Worm (Caenorhabditis elegans) whole organism, L2 larva: ENCODE data around the gene C15H11.13.

Source experiments
- C34F6.9 ChIP-seq: fragments of 150-350 bp; optimal IDR thresholded peaks from 2 replicates; lab custom pipeline; 2014; ENCODE audit warnings: missing biosample characterization, missing genetic modification characterization
- F13H6.1 ChIP-seq: sonication (generic microtip); optimal IDR thresholded peaks from 2 replicates; lab custom pipeline; 2016; ENCODE audit warnings: missing genetic modification characterization, missing compliant biosample characterization
- alr-1 ChIP-seq: fragments of 150-350 bp; optimal IDR thresholded peaks from 2 replicates; lab custom pipeline; 2014; ENCODE audit warnings: missing biosample characterization, missing genetic modification characterization
- ama-1 ChIP-seq: fragments of 150-350 bp; optimal IDR thresholded peaks from 2 replicates; lab custom pipeline; 2018; ENCODE audit warnings: inconsistent platforms
- blmp-1 ChIP-seq: sonication (generic microtip); optimal IDR thresholded peaks from 2 replicates; lab custom pipeline; 2017; ENCODE audit warnings: missing genetic modification characterization, mild to moderate bottlenecking, missing compliant biosample characterization, antibody characterized with exemption, moderate library complexity; ENCODE audit not compliant: insufficient read depth
- ceh-16 ChIP-seq: fragments of 150-350 bp; optimal IDR thresholded peaks from 2 replicates; lab custom pipeline; 2014; ENCODE audit warnings: missing biosample characterization, missing genetic modification characterization
- ceh-82 ChIP-seq: fragments of 150-350 bp; optimal IDR thresholded peaks from 2 replicates; lab custom pipeline; 2014; ENCODE audit warnings: missing biosample characterization, missing genetic modification characterization
- crh-2 ChIP-seq: sonication (generic microtip); optimal IDR thresholded peaks from 2 replicates; lab custom pipeline; 2017; ENCODE audit warnings: missing biosample characterization, missing genetic modification characterization
- dmd-4 ChIP-seq: sonication (generic microtip); optimal IDR thresholded peaks from 2 replicates; lab custom pipeline; 2017; ENCODE audit warnings: missing biosample characterization, missing genetic modification characterization
- elt-3 ChIP-seq: sonication (generic microtip); optimal IDR thresholded peaks from 2 replicates; lab custom pipeline; 2017; ENCODE audit warnings: missing biosample characterization, missing genetic modification characterization
- fos-1 ChIP-seq: fragments of 150-350 bp; optimal IDR thresholded peaks from 2 replicates; lab custom pipeline; 2014; ENCODE audit warnings: missing biosample characterization, missing genetic modification characterization
- gmeb-1 ChIP-seq: fragments of 150-350 bp; optimal IDR thresholded peaks from 2 replicates; lab custom pipeline; 2014; ENCODE audit warnings: missing biosample characterization, missing genetic modification characterization
- lin-11 ChIP-seq: fragments of 150-350 bp; sonication (generic microtip); optimal IDR thresholded peaks from 2 replicates; lab custom pipeline; 2014; ENCODE audit warnings: missing biosample characterization, missing genetic modification characterization, inconsistent platforms, mixed read lengths
- lin-13 ChIP-seq: fragments of 150-350 bp; optimal IDR thresholded peaks from 2 replicates; lab custom pipeline; 2014; ENCODE audit warnings: missing biosample characterization, missing genetic modification reagents, missing genetic modification characterization
- lsy-2 ChIP-seq, 2 experiments: fragments of 150-350 bp in 1 of 2; sonication (generic microtip) in 1 of 2; optimal IDR thresholded peaks; 2 replicates each; lab custom pipeline; 2014 to 2017; ENCODE audit warnings: missing biosample characterization in 2 of 2, missing genetic modification characterization in 2 of 2
- mab-5 ChIP-seq: fragments of 150-350 bp; optimal IDR thresholded peaks from 2 replicates; lab custom pipeline; 2014; ENCODE audit warnings: missing biosample characterization, missing genetic modification characterization
- mbf-1 ChIP-seq: sonication (generic microtip); optimal IDR thresholded peaks from 2 replicates; lab custom pipeline; 2017; ENCODE audit warnings: missing biosample characterization, missing genetic modification characterization
- mdl-1 ChIP-seq, 2 experiments: fragments of 150-350 bp in 1 of 2; sonication (generic microtip) in 1 of 2; optimal IDR thresholded peaks; 2 replicates each; lab custom pipeline; 2017; ENCODE audit warnings: missing biosample characterization in 2 of 2, missing genetic modification characterization in 2 of 2
- nhr-10 ChIP-seq: sonication (generic microtip); optimal IDR thresholded peaks from 2 replicates; lab custom pipeline; 2017; ENCODE audit warnings: missing biosample characterization, missing genetic modification characterization
- nhr-129 ChIP-seq: fragments of 150-350 bp; optimal IDR thresholded peaks from 2 replicates; lab custom pipeline; 2014; ENCODE audit warnings: missing biosample characterization, missing genetic modification characterization
- nhr-21 ChIP-seq: fragments of 150-350 bp; optimal IDR thresholded peaks from 2 replicates; lab custom pipeline; 2014; ENCODE audit warnings: missing biosample characterization, missing genetic modification characterization
- nhr-23 ChIP-seq: fragments of 150-350 bp; optimal IDR thresholded peaks from 2 replicates; lab custom pipeline; 2014; ENCODE audit warnings: missing biosample characterization, missing genetic modification reagents, missing genetic modification characterization
- nhr-25 ChIP-seq: fragments of 150-350 bp; sonication (generic microtip); optimal IDR thresholded peaks from 3 replicates; lab custom pipeline; 2014; ENCODE audit warnings: missing biosample characterization, missing genetic modification characterization
- nhr-6 ChIP-seq: fragments of 150-350 bp; optimal IDR thresholded peaks from 2 replicates; lab custom pipeline; 2014; ENCODE audit warnings: missing biosample characterization, missing genetic modification characterization
- nhr-77 ChIP-seq: fragments of 150-350 bp; optimal IDR thresholded peaks from 2 replicates; lab custom pipeline; 2014; ENCODE audit warnings: missing biosample characterization, missing genetic modification characterization
- peb-1 ChIP-seq: fragments of 150-350 bp; optimal IDR thresholded peaks from 2 replicates; lab custom pipeline; 2014; ENCODE audit warnings: missing biosample characterization, missing genetic modification characterization
- sem-4 ChIP-seq: fragments of 150-350 bp; optimal IDR thresholded peaks from 2 replicates; lab custom pipeline; 2014; ENCODE audit warnings: missing biosample characterization, missing genetic modification reagents, missing genetic modification characterization
- skn-1 ChIP-seq: sonication (generic microtip); optimal IDR thresholded peaks from 2 replicates; lab custom pipeline; 2017; ENCODE audit warnings: missing biosample characterization, missing genetic modification characterization
- sma-3 ChIP-seq: sonication (generic microtip); optimal IDR thresholded peaks from 2 replicates; lab custom pipeline; 2016; ENCODE audit warnings: missing genetic modification reagents, missing genetic modification characterization, missing compliant biosample characterization
- sma-9 ChIP-seq, 2 experiments: fragments of 150-350 bp in 1 of 2; sonication (generic microtip) in 1 of 2; optimal IDR thresholded peaks; 2 replicates each; lab custom pipeline; 2014 to 2016; ENCODE audit warnings: missing genetic modification characterization in 2 of 2, mild to moderate bottlenecking in 1 of 2, missing biosample characterization in 1 of 2, missing compliant biosample characterization in 1 of 2, missing genetic modification reagents in 1 of 2, moderate library complexity in 1 of 2
- snpc-4 ChIP-seq: fragments of 150-350 bp; optimal IDR thresholded peaks from 2 replicates; lab custom pipeline; 2014; ENCODE audit warnings: missing biosample characterization, missing genetic modification characterization
- unc-55 ChIP-seq: fragments of 150-350 bp; sonication (generic microtip); optimal IDR thresholded peaks from 3 replicates; lab custom pipeline; 2014; ENCODE audit warnings: missing biosample characterization, missing genetic modification reagents, missing genetic modification characterization
- ztf-4 ChIP-seq: fragments of 150-350 bp; optimal IDR thresholded peaks from 2 replicates; lab custom pipeline; 2014; ENCODE audit warnings: missing biosample characterization, missing genetic modification characterization

C15H11.13 gene

ce11 chrV:14411989-14412388, 17.1 kb downstream of the C15H11.13 start:
- peak; percentile 7 for TF ChIP-seq unc-55 (GFP tag; lab: Kevin White, UChicago)
- no peak for TF ChIP-seq lin-11 (tag; lab: Kevin White, UChicago)

DNA sequence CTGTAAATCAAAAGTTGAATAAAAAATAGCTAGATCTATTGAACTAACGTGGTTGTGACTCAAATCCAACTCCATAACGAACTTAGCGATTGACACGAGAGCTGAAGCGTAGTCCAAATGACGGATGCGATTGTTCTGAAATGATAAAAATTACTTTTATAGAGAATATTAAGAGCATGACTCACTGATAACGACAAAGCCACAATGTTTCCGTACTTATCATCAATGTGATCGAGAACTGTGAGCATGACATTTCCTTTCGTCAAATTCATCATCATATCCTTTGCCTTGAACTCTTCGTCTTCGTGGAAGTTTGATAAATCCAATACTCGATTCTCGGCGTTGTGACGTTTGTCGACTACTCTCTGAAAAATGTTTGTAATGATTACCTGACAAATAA, 19.2 kb downstream of the C15H11.13 start:
- peak; percentile 93 for TF ChIP-seq fos-1 (tag; lab: Kevin White, UChicago)
- TF ChIP-seq nhr-21 (tag; lab: Kevin White, UChicago): no peak

DNA sequence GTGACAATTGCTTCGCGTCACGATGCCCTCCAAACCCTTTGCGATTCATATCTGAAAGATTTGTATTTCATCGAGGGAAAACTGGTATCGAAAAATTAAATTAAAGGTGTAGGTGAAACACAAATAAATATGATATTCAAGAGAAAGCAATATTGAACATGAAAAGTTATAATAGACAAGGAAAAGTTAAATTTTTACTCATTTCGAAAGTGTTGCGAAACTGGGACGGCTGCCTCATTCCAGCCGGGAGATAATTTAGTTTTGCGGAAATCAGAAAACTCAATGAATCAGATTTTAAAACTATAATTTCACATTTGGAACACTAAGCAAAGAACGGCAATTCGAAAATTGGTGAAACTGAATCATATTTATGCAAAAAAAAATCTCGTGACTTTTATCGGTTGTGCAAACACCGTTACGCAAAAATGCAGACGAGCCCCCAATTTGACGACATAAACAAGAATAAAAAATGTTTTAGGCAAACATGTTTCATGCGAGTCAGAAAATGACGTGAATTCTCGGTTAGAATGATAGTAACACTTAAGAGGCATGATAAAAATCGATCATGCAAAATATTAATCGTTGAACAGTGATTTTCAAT, 20.2 kb downstream of the C15H11.13 start, which contains the start of the genes nxf-1 and C15H11.11:
TSS of gene nxf-1 (minus strand) at position 51 of the 601 bp plus-strand sequence.
TSS of gene C15H11.11 (plus strand) at position 536 of the 601 bp plus-strand sequence.
- TF ChIP-seq dmd-4 (tag; lab: Kevin White, UChicago) (no peak), snpc-4 (peak; percentile 19), C34F6.9 (tag; lab: Kevin White, UChicago) (peak; percentile 84), crh-2 (tag; lab: Kevin White, UChicago) (peak; percentile 83), lsy-2 (tag; optimal IDR thresholded peaks at IDR 0.05; lab: Kevin White, UChicago) (peak; percentile 71 to 88), gmeb-1 (peak; percentile 81), sma-3 (peak; percentile 73), nhr-77 (tag; lab: Kevin White, UChicago) (no peak), ceh-16 (tag; lab: Kevin White, UChicago) (no peak), ceh-82 (tag; lab: Kevin White, UChicago) (no peak), unc-55 (GFP tag; lab: Kevin White, UChicago) (peak; percentile 70), nhr-23 (no peak), fos-1 (tag; lab: Kevin White, UChicago) (peak; percentile 90), elt-3 (tag; lab: Kevin White, UChicago) (no peak), nhr-6 (tag; lab: Kevin White, UChicago) (no peak), lin-13 (peak; percentile 47), mbf-1 (tag; lab: Kevin White, UChicago) (no peak), ama-1 (lab: Kevin White, UChicago) (peak; percentile 70), mdl-1 (tag; optimal IDR thresholded peaks at IDR 0.05; lab: Kevin White, UChicago) (peak in 1 of 2 experiments; percentile 43), ztf-4 (tag; lab: Kevin White, UChicago) (no peak), nhr-25 (peak; percentile 56), sem-4 (tag; lab: Kevin White, UChicago) (peak; percentile 30), mab-5 (tag; lab: Kevin White, UChicago) (no peak), skn-1 (no peak), peb-1 (tag; lab: Kevin White, UChicago) (no peak), F13H6.1 (tag; lab: Kevin White, UChicago) (peak; percentile 60), blmp-1 (tag; lab: Kevin White, UChicago) (no peak), alr-1 (tag; lab: Kevin White, UChicago) (no peak), nhr-21 (tag; lab: Kevin White, UChicago) (peak; percentile 36), nhr-129 (tag; lab: Kevin White, UChicago) (peak; percentile 61), nhr-10 (tag; lab: Kevin White, UChicago) (no peak), sma-9 (GFP tag; optimal IDR thresholded peaks at IDR 0.05; lab: Kevin White, UChicago) (peak; percentile 71), sma-9 (tag; optimal IDR thresholded peaks at IDR 0.05; lab: Kevin White, UChicago) (no peak)

DNA sequence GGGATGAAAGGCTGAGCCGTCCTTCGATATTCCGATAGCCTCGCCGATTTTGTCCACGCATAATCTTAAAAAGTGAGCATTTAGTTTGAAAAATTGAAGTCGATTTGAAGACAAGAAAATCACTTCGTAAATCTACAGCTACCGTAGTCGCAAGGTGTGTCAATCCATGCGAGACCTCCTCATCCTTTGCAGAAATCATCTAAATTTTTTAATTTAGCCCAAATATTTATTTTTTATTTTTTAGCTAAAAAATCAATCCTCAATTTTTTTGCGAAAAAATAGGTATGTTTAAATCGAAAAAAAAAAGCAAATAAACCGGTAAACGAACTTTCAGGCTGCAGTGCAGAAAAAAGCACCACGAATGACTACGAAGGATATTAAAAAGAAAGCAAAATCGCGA, 22.9 kb downstream of the C15H11.13 start, which contains the start of the genes nxf-2 and set-31:
TSS of gene nxf-2 (minus strand) at position 101 of the 400 bp plus-strand sequence.
TSS of gene set-31 (plus strand) at position 169 of the 400 bp plus-strand sequence.
- TF ChIP-seq blmp-1 (tag; lab: Kevin White, UChicago) (no peak), nhr-129 (tag; lab: Kevin White, UChicago) (no peak), mab-5 (tag; lab: Kevin White, UChicago) (no peak), C34F6.9 (tag; lab: Kevin White, UChicago) (no peak), lsy-2 (tag; optimal IDR thresholded peaks at IDR 0.05; lab: Kevin White, UChicago) (peak in 1 of 2 experiments; percentile 41), sem-4 (tag; lab: Kevin White, UChicago) (no peak), gmeb-1 (no peak)
